Worm (Caenorhabditis elegans) whole organism, L3 larva: ENCODE results near the gene Y60C6A.3.

ENCODE experiments used
- ceh-82 ChIP-seq: fragments of 150-350 bp; optimal IDR thresholded peaks from 2 replicates; lab custom pipeline; 2014; ENCODE audit warnings: missing biosample characterization, missing genetic modification characterization
- egl-27 ChIP-seq: sonication (generic microtip); optimal IDR thresholded peaks from 4 replicates; lab custom pipeline; 2017; ENCODE audit warnings: missing biosample characterization, missing genetic modification reagents, missing genetic modification characterization
- elt-1 ChIP-seq: fragments of 150-350 bp; optimal IDR thresholded peaks from 2 replicates; lab custom pipeline; 2014; ENCODE audit warnings: missing biosample characterization, missing genetic modification characterization
- fkh-10 ChIP-seq: sonication (generic microtip); optimal IDR thresholded peaks from 2 replicates; lab custom pipeline; 2017; ENCODE audit warnings: missing biosample characterization, missing genetic modification reagents, missing genetic modification characterization
- fos-1 ChIP-seq: fragments of 150-350 bp; optimal IDR thresholded peaks from 2 replicates; lab custom pipeline; 2014; ENCODE audit warnings: missing biosample characterization, missing genetic modification characterization
- lin-15B ChIP-seq: fragments of 150-350 bp; optimal IDR thresholded peaks from 2 replicates; lab custom pipeline; 2014; ENCODE audit warnings: missing biosample characterization, missing genetic modification characterization
- nfya-1 ChIP-seq: sonication (generic microtip); optimal IDR thresholded peaks from 2 replicates; lab custom pipeline; 2017; ENCODE audit warnings: missing genetic modification characterization, mild to moderate bottlenecking, missing compliant biosample characterization, antibody characterized with exemption, moderate library complexity; ENCODE audit not compliant: insufficient read depth
- nhr-67 ChIP-seq: fragments of 150-350 bp; optimal IDR thresholded peaks from 2 replicates; lab custom pipeline; 2014; ENCODE audit warnings: missing biosample characterization, missing genetic modification characterization
- nhr-76 ChIP-seq: fragments of 150-350 bp; sonication (generic microtip); optimal IDR thresholded peaks from 5 replicates; lab custom pipeline; 2014; ENCODE audit warnings: missing biosample characterization, missing genetic modification characterization
- pha-4 ChIP-seq: fragments of 150-350 bp; optimal IDR thresholded peaks from 2 replicates; lab custom pipeline; 2014; ENCODE audit warnings: missing biosample characterization, missing genetic modification reagents, missing genetic modification characterization
- skn-1 ChIP-seq: fragments of 150-350 bp; optimal IDR thresholded peaks from 2 replicates; lab custom pipeline; 2014; ENCODE audit warnings: missing biosample characterization, missing genetic modification characterization
- unc-62 ChIP-seq: fragments of 150-350 bp; sonication (generic microtip); optimal IDR thresholded peaks from 4 replicates; lab custom pipeline; 2014; ENCODE audit warnings: missing biosample characterization, missing genetic modification reagents, missing genetic modification characterization
- zag-1 ChIP-seq: fragments of 150-350 bp; optimal IDR thresholded peaks from 2 replicates; lab custom pipeline; 2014; ENCODE audit warnings: missing biosample characterization, missing genetic modification characterization

- TF ChIP-seq skn-1 (no peak), nhr-76 (tag; lab: Kevin White, UChicago) (no peak), elt-1 (tag; lab: Kevin White, UChicago) (no peak), nhr-67 (tag; lab: Kevin White, UChicago) (no peak), lin-15B (tag; lab: Kevin White, UChicago) (no peak), fos-1 (tag; lab: Kevin White, UChicago) (no peak), pha-4 (tag; lab: Kevin White, UChicago) (no peak), egl-27 (tag; lab: Kevin White, UChicago) (no peak), fkh-10 (GFP tag; lab: Kevin White, UChicago) (no peak), nfya-1 (tag; lab: Kevin White, UChicago) (no peak), zag-1 (tag; lab: Kevin White, UChicago) (no peak), unc-62 (GFP tag; lab: Kevin White, UChicago) (no peak), ceh-82 (no peak)
Measured at ce11 chrV:4777388-4777986, 8.1 kb upstream of the Y60C6A.3 start, which contains the start of gene C18G1.1.
